Worm (Caenorhabditis elegans) whole organism, L1 larva: ENCODE results near the gene C49F8.14.

ENCODE experiments used
- F16B12.6 ChIP-seq: fragments of 150-350 bp; optimal IDR thresholded peaks from 2 replicates; lab custom pipeline; 2014; ENCODE audit warnings: missing biosample characterization, missing genetic modification characterization
- ama-1 ChIP-seq: fragments of 150-350 bp; optimal IDR thresholded peaks from 2 replicates; lab custom pipeline; 2014
- blmp-1 ChIP-seq: fragments of 150-350 bp; optimal IDR thresholded peaks from 2 replicates; lab custom pipeline; 2014; ENCODE audit warnings: missing biosample characterization, missing genetic modification characterization
- ceh-63 ChIP-seq: fragments of 200-800 bp; sonication (Bioruptor generic); optimal IDR thresholded peaks from 2 replicates; lab custom pipeline; 2018; ENCODE audit warnings: mild to moderate bottlenecking, missing genetic modification characterization, missing compliant biosample characterization
- ceh-88 ChIP-seq: fragments of 200-800 bp; sonication (Bioruptor generic); IDR thresholded peaks from 2 replicates; pipeline ENCODE4 v1.3.6; 2022; ENCODE audit warnings: missing genetic modification characterization, missing compliant biosample characterization
- dpl-1 ChIP-seq, 3 experiments: fragments of 150-350 bp in 2 of 3; sonication (generic microtip) in 1 of 3; optimal IDR thresholded peaks; 2 replicates each; lab custom pipeline; 2014 to 2017; ENCODE audit warnings: missing biosample characterization in 3 of 3, missing genetic modification characterization in 3 of 3, missing genetic modification reagents in 3 of 3
- dsc-1 ChIP-seq: sonication (generic microtip); optimal IDR thresholded peaks from 2 replicates; lab custom pipeline; 2016; ENCODE audit warnings: mild to moderate bottlenecking, missing genetic modification characterization, missing compliant biosample characterization
- efl-1 ChIP-seq, 4 experiments: fragments of 150-350 bp; optimal IDR thresholded peaks in 3 of 4; peaks in 1 of 4; 1 replicate in 1 of 4; 2 replicates in 3 of 4; lab custom pipeline; 2014; ENCODE audit warnings: missing biosample characterization in 2 of 4, missing genetic modification characterization in 2 of 4, missing genetic modification reagents in 2 of 4
- efl-3 ChIP-seq: fragments of 200-800 bp; sonication (Bioruptor generic); optimal IDR thresholded peaks from 2 replicates; lab custom pipeline; 2018; ENCODE audit warnings: mild to moderate bottlenecking, missing genetic modification characterization, missing compliant biosample characterization
- egl-27 ChIP-seq, 2 experiments: fragments of 150-350 bp in 1 of 2; sonication (generic microtip); optimal IDR thresholded peaks; 3 replicates each; lab custom pipeline; 2017 to 2018; ENCODE audit warnings: missing biosample characterization in 2 of 2, missing genetic modification characterization in 2 of 2, missing genetic modification reagents in 2 of 2
- elt-3 ChIP-seq, 6 experiments: fragments of 150-350 bp in 1 of 6; sonication (generic microtip); optimal IDR thresholded peaks; 2 replicates each; lab custom pipeline; 2017 to 2018; ENCODE audit warnings: missing biosample characterization in 6 of 6, missing genetic modification characterization in 6 of 6, inconsistent platforms in 1 of 6
- fkh-10 ChIP-seq: sonication (generic microtip); optimal IDR thresholded peaks from 2 replicates; lab custom pipeline; 2017; ENCODE audit warnings: missing biosample characterization, missing genetic modification reagents, missing genetic modification characterization
- fkh-4 ChIP-seq: sonication (generic microtip); optimal IDR thresholded peaks from 2 replicates; lab custom pipeline; 2016; ENCODE audit warnings: missing compliant biosample characterization, missing genetic modification characterization, borderline replicate concordance
- fkh-8 ChIP-seq: sonication (generic microtip); optimal IDR thresholded peaks from 2 replicates; lab custom pipeline; 2016; ENCODE audit warnings: mild to moderate bottlenecking, missing genetic modification characterization, missing compliant biosample characterization
- grh-1 ChIP-seq: fragments of 200-800 bp; sonication (Bioruptor generic); IDR thresholded peaks from 2 replicates; pipeline ENCODE4 v1.3.6; 2022; ENCODE audit warnings: missing genetic modification reagents, missing genetic modification characterization, missing compliant biosample characterization
- hpl-2 ChIP-seq: fragments of 150-350 bp; optimal IDR thresholded peaks from 2 replicates; lab custom pipeline; 2014; ENCODE audit warnings: missing biosample characterization, missing genetic modification reagents, missing genetic modification characterization
- lin-14 ChIP-seq: fragments of 200-800 bp; sonication (Bioruptor generic); optimal IDR thresholded peaks from 2 replicates; lab custom pipeline; 2018; ENCODE audit warnings: mild to moderate bottlenecking, missing genetic modification characterization, moderate library complexity, missing compliant biosample characterization
- lin-35 ChIP-seq, 2 experiments: fragments of 150-350 bp; optimal IDR thresholded peaks; 2 replicates each; lab custom pipeline; 2014; ENCODE audit warnings: missing biosample characterization in 2 of 2, missing genetic modification characterization in 2 of 2, missing genetic modification reagents in 2 of 2
- mab-9 ChIP-seq: fragments of 200-800 bp; sonication (Bioruptor generic); IDR thresholded peaks from 2 replicates; pipeline ENCODE4 v1.3.6; 2022; ENCODE audit warnings: missing genetic modification reagents, missing genetic modification characterization, missing compliant biosample characterization
- mdl-1 ChIP-seq, 2 experiments: fragments of 150-350 bp; optimal IDR thresholded peaks; 2 replicates each; lab custom pipeline; 2014 to 2017; ENCODE audit warnings: missing biosample characterization in 2 of 2, missing genetic modification characterization in 2 of 2, inconsistent platforms in 1 of 2
- mef-2 ChIP-seq: fragments of 150-350 bp; optimal IDR thresholded peaks from 2 replicates; lab custom pipeline; 2014; ENCODE audit warnings: missing biosample characterization, missing genetic modification characterization
- nhr-11 ChIP-seq: fragments of 150-350 bp; optimal IDR thresholded peaks from 2 replicates; lab custom pipeline; 2014; ENCODE audit warnings: missing biosample characterization, missing genetic modification characterization
- nhr-12 ChIP-seq: sonication (generic microtip); optimal IDR thresholded peaks from 2 replicates; lab custom pipeline; 2017; ENCODE audit warnings: missing biosample characterization, missing genetic modification characterization
- nhr-20 ChIP-seq: sonication (generic microtip); optimal IDR thresholded peaks from 2 replicates; lab custom pipeline; 2016; ENCODE audit warnings: mild to moderate bottlenecking, missing genetic modification characterization, missing compliant biosample characterization
- nhr-47 ChIP-seq: sonication (generic microtip); optimal IDR thresholded peaks from 2 replicates; lab custom pipeline; 2016; ENCODE audit warnings: mild to moderate bottlenecking, missing genetic modification characterization, moderate library complexity, missing compliant biosample characterization
- pqm-1 ChIP-seq: sonication (generic microtip); optimal IDR thresholded peaks from 3 replicates; lab custom pipeline; 2017; ENCODE audit warnings: missing biosample characterization, missing genetic modification characterization
- rnt-1 ChIP-seq: sonication (generic microtip); optimal IDR thresholded peaks from 2 replicates; lab custom pipeline; 2016; ENCODE audit warnings: mild to moderate bottlenecking, missing genetic modification characterization, moderate library complexity, missing compliant biosample characterization
- snpc-4 ChIP-seq: fragments of 150-350 bp; optimal IDR thresholded peaks from 2 replicates; lab custom pipeline; 2014; ENCODE audit warnings: missing biosample characterization, missing genetic modification characterization
- snu-23 ChIP-seq: sonication (generic microtip); optimal IDR thresholded peaks from 2 replicates; lab custom pipeline; 2016; ENCODE audit warnings: missing genetic modification characterization, missing compliant biosample characterization
- sptf-1 ChIP-seq: fragments of 150-350 bp; optimal IDR thresholded peaks from 2 replicates; lab custom pipeline; 2014; ENCODE audit warnings: missing biosample characterization, missing genetic modification characterization
- unc-86 ChIP-seq: sonication (generic microtip); optimal IDR thresholded peaks from 2 replicates; lab custom pipeline; 2016; ENCODE audit warnings: missing genetic modification characterization, missing compliant biosample characterization
- ztf-11 ChIP-seq, 2 experiments: sonication (generic microtip); optimal IDR thresholded peaks; 2 replicates each; lab custom pipeline; 2016 to 2017; ENCODE audit warnings: missing genetic modification characterization in 2 of 2, missing biosample characterization in 1 of 2, missing compliant biosample characterization in 1 of 2
- ztf-4 ChIP-seq: fragments of 150-350 bp; optimal IDR thresholded peaks from 2 replicates; lab custom pipeline; 2014; ENCODE audit warnings: missing biosample characterization, missing genetic modification characterization

The C49F8.14 gene

DNA sequence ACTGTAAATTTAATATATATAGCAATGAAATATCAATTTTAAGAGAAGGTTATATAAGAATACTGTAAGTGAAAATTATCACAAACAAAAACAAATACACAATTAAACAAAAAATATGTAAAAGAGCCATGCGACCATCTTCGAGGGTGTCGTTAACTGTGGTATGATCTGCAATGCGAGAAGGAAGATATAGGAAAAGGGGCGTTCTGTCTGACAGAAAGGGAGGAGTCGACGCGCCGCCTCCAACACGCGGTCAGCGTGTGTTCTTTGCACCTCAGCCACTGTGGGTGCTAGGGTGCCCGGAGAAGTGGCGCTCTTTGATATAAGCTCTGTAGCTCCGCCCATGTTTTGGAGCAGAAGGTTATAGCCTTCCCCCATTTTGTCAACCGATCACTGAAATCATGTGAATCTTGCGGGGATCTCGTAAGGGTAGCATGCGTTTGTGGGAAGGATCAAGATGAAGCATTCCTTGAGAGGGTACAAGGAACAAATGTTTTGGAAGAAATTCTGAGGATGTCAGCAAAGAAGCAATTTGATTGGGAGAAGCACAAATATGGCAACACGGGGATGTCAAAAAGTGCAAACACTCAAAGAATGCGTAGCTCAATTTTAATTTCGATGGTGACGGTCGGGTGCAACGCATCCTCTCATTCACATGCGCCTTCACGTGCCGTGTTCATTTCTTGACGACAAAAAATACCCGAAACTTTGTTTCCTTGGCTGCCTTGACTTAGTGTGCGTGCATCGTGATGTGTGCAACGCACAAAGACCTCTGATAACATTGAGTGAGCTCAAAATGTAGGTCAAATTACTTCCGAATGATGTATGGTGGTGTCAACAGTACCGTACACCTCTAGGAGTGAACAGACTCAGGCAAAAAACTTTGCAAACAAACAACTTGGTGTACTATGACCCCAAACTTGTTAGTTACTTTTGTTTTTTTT is 25.7 kb downstream of the C49F8.14 start, which contains the start of gene mxl-3 (continued):
- TF ChIP-seq nhr-12 (tag; lab: Kevin White, UChicago), result no peak
- TF ChIP-seq nhr-11 (tag; lab: Kevin White, UChicago), result peak; percentile 51
- peak; percentile 67 for TF ChIP-seq nhr-20 (tag; lab: Kevin White, UChicago)
- no peak for TF ChIP-seq elt-3 (tag; optimal IDR thresholded peaks at IDR 0.05; lab: Kevin White, UChicago)
- no peak for TF ChIP-seq F16B12.6 (tag; lab: Kevin White, UChicago)
- no peak for TF ChIP-seq efl-1 (optimal IDR thresholded peaks at IDR 0.05; lab: Kevin White, UChicago)
- TF ChIP-seq efl-1 (GFP tag; optimal IDR thresholded peaks at IDR 0.05 in 1 of 2; lab: Kevin White, UChicago), result peak in 1 of 2 experiments; percentile 69
- no peak for TF ChIP-seq sptf-1 (tag; lab: Kevin White, UChicago)
- TF ChIP-seq blmp-1 (tag; lab: Kevin White, UChicago), result peak; percentile 9
- peak; percentile 9 for TF ChIP-seq ztf-4 (tag; lab: Kevin White, UChicago)
- TF ChIP-seq unc-86, result no peak
- TF ChIP-seq ceh-63 (GFP tag; lab: Kevin White, UChicago), result no peak
- peak; percentile 74 for TF ChIP-seq snu-23
- TF ChIP-seq mab-9 (GFP tag; lab: Robert Waterston, UW), result no peak
- no peak for TF ChIP-seq fkh-4 (tag; lab: Kevin White, UChicago)
- TF ChIP-seq ceh-88, result no peak
- peak; percentile 56 for TF ChIP-seq ama-1 (lab: Kevin White, UChicago)
- TF ChIP-seq hpl-2 (GFP tag; lab: Kevin White, UChicago), result no peak
- TF ChIP-seq nhr-47 (tag; lab: Kevin White, UChicago), result peak; percentile 46
- TF ChIP-seq dpl-1 (GFP tag; optimal IDR thresholded peaks at IDR 0.05; lab: Kevin White, UChicago), result no peak
- TF ChIP-seq grh-1, result no peak
- no peak for TF ChIP-seq ztf-11 (tag; optimal IDR thresholded peaks at IDR 0.05; lab: Kevin White, UChicago)
- no peak for TF ChIP-seq fkh-10 (GFP tag; lab: Kevin White, UChicago)
- TF ChIP-seq egl-27 (tag; optimal IDR thresholded peaks at IDR 0.05; lab: Kevin White, UChicago), result peak in 1 of 2 experiments; percentile 29
- no peak for TF ChIP-seq snpc-4
- TF ChIP-seq fkh-8 (tag; lab: Kevin White, UChicago), result no peak
- peak; percentile 54 for TF ChIP-seq lin-14 (GFP tag; lab: Kevin White, UChicago)
- TF ChIP-seq lin-35 (GFP tag; optimal IDR thresholded peaks at IDR 0.05; lab: Kevin White, UChicago), result peak in 1 of 2 experiments; percentile 30
- peak; percentile 63 for TF ChIP-seq rnt-1 (tag; lab: Kevin White, UChicago)
- no peak for TF ChIP-seq pqm-1
- TF ChIP-seq mdl-1 (tag; optimal IDR thresholded peaks at IDR 0.05; lab: Kevin White, UChicago), result peak in 1 of 2 experiments; percentile 44
- peak; percentile 2 for TF ChIP-seq dsc-1 (tag; lab: Kevin White, UChicago)
- TF ChIP-seq mef-2, result no peak
- no peak for TF ChIP-seq efl-3 (GFP tag; lab: Kevin White, UChicago)

DNA sequence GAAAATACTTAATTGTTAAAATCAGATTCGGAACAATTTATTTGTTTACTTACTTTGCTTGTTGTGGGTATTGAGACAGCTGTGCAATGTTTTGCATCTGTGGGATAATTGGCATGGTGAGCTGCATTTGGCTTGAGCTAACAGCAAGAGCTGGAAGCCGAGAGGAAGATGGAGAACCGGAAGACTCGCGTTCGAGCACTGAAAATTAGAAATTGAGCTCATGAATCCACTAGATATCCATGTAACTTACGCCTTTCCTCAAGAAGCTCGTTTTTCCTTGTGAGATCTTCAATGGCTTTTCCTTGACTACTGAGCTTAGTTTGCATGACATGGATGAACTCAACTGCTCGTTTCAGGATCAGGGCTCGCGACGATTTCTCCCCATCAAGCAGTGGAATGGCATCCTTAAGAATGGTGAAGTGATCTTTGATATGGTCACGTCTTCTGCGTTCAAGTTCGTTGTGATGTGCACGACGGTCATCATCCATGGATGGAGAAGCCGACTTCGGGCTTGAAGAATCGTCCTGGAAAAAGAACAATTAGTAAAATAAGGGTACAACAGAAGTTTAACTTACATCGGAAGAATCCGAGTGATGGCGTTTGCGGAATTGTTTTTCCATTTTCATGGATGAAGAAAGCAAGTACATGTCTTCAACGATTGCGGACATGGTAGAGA is 26.5 kb downstream of the C49F8.14 start:
- no peak for TF ChIP-seq efl-1 (optimal IDR thresholded peaks at IDR 0.05; lab: Kevin White, UChicago)
- TF ChIP-seq efl-1 (GFP tag; optimal IDR thresholded peaks at IDR 0.05 in 1 of 2; lab: Kevin White, UChicago), result peak in 1 of 2 experiments; percentile 67
- no peak for TF ChIP-seq fkh-10 (GFP tag; lab: Kevin White, UChicago)
- no peak for TF ChIP-seq grh-1
